Worm (Caenorhabditis elegans) whole organism, early embryonic: ENCODE data around the gene C15H11.13.
A peak's percentile ranks its signal among the peaks of the same experiment; 100 is the strongest.

Experiments used
- F13C5.2 ChIP-seq: sonication (generic microtip); optimal IDR thresholded peaks from 2 replicates; lab custom pipeline; 2017; ENCODE audit warnings: mild to moderate bottlenecking, missing genetic modification characterization, inconsistent platforms, missing compliant biosample characterization
- aly-1 ChIP-seq: sonication (generic microtip); optimal IDR thresholded peaks from 2 replicates; lab custom pipeline; 2016; ENCODE audit warnings: missing genetic modification characterization, missing compliant biosample characterization
- ama-1 ChIP-seq: fragments of 150-350 bp; optimal IDR thresholded peaks from 2 replicates; lab custom pipeline; 2014
- ceh-13 ChIP-seq: fragments of 200-800 bp; sonication (Bioruptor generic); optimal IDR thresholded peaks from 2 replicates; lab custom pipeline; 2018; ENCODE audit warnings: mild to moderate bottlenecking, missing genetic modification characterization, missing compliant biosample characterization
- ceh-36 ChIP-seq: sonication (generic microtip); optimal IDR thresholded peaks from 2 replicates; lab custom pipeline; 2016; ENCODE audit warnings: missing genetic modification characterization, inconsistent platforms, missing compliant biosample characterization
- flt-1 ChIP-seq: fragments of 200-800 bp; sonication (Bioruptor generic); IDR thresholded peaks from 2 replicates; pipeline ENCODE4 v1.3.6; 2022; ENCODE audit warnings: missing genetic modification characterization, missing compliant biosample characterization
- hmbx-1 ChIP-seq: sonication (generic microtip); optimal IDR thresholded peaks from 2 replicates; lab custom pipeline; 2016; ENCODE audit warnings: mild to moderate bottlenecking, missing genetic modification characterization, missing compliant biosample characterization
- hmg-4 ChIP-seq: fragments of 200-800 bp; sonication (Bioruptor generic); optimal IDR thresholded peaks from 2 replicates; lab custom pipeline; 2018; ENCODE audit warnings: mild to moderate bottlenecking, missing genetic modification characterization, missing compliant biosample characterization
- hnd-1 ChIP-seq: sonication (generic microtip); optimal IDR thresholded peaks from 2 replicates; lab custom pipeline; 2016; ENCODE audit warnings: missing genetic modification characterization, missing compliant biosample characterization
- scrt-1 ChIP-seq: fragments of 200-800 bp; sonication (Bioruptor generic); IDR thresholded peaks from 2 replicates; pipeline ENCODE4 v1.3.6; 2022; ENCODE audit warnings: missing genetic modification characterization, missing compliant biosample characterization
- tbx-11 ChIP-seq: fragments of 200-800 bp; sonication (Bioruptor generic); IDR thresholded peaks from 2 replicates; pipeline ENCODE4 v1.3.6; 2022; ENCODE audit warnings: missing genetic modification characterization, missing compliant biosample characterization

DNA sequence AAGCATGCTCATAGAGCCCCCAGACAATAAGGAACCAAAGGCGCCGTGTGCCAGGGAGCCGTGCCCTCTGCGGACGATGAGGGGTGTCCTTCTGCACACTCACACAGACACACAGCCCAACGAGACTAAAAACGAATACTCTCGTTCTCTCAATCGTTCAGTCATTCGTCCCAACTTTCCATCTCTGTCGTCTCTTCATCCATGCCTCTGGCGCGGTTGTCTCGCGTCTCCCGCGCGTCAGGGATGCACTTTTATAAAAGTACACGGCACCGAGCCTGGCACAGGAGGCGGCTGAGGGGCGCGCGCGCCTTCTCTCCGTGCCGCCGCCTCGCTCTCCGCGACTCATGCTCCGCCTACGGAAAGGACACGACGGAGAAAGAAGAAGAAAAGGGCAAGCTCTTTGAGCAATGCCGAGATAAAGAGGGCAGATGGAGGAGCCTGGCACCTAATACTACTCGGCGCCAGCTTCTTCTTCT lies 28.3 kb upstream of the C15H11.13 start:
- TF ChIP-seq hnd-1 (tag; lab: Kevin White, UChicago) (no peak), flt-1 (GFP tag; lab: Robert Waterston, UW) (no peak), aly-1 (tag; lab: Kevin White, UChicago) (peak; percentile 16), scrt-1 (GFP tag; lab: Robert Waterston, UW) (no peak), ama-1 (lab: Kevin White, UChicago) (no peak), hmbx-1 (no peak), ceh-36 (no peak), hmg-4 (no peak), tbx-11 (GFP tag; lab: Robert Waterston, UW) (no peak), ceh-13 (GFP tag; lab: Kevin White, UChicago) (no peak), F13C5.2 (tag; lab: Kevin White, UChicago) (no peak)
